Fruit fly (Drosophila melanogaster) ovary, adult (tissue): ENCODE results near the gene Hakai.
A peak's percentile ranks its signal among the peaks of the same experiment; 100 is the strongest.

Experiments
- CG17801 ChIP-seq: fragments of 200-800 bp; optimal IDR thresholded peaks from 2 replicates; lab custom pipeline; 2019; ENCODE audit warnings: missing biosample characterization, mild to moderate bottlenecking, missing genetic modification characterization, moderate library complexity; ENCODE audit not compliant: partially characterized antibody

Gene Hakai

dm6 chr2L:19540307-19540706, 42.0 kb downstream of the Hakai start, which contains the start of gene CG13081:
Gene CG13081, plus strand, starts transcription at chr2L:19540607.
- no peak for TF ChIP-seq CG17801 (GFP tag; lab: Kevin White, UChicago)

- no peak for TF ChIP-seq CG17801 (GFP tag; lab: Kevin White, UChicago)
These were observed 44.4 kb downstream of the Hakai start, which contains the start of gene CG13082 for dm6 chr2L:19537779-19538456. Gene CG13082, plus strand, starts transcription at chr2L:19538425.

dm6 chr2L:19535234-19535633, 47.0 kb downstream of the Hakai start, which contains the start of gene CG31697:
Gene CG31697, plus strand, starts transcription at chr2L:19535448.
- TF ChIP-seq CG17801 (GFP tag; lab: Kevin White, UChicago): no peak

DNA sequence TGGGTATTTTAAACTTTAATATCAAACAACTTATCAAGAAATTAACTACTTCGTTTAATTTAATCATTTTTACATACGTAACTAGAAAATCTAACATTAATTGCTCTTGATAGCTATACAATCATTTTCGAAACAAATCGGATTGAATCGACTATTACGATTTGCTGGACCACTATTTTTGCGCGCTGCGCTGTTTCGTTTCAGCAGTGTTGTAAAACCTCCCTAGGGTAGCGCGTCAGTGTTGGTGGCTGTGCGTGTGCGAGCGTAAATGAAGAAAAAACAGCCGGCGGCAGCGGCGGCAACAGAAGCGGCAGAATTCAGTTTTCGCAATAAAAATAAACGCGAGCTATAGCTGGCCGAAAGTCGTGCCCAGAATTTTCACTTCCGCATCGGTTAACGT, 49.0 kb downstream of the Hakai start, which contains the start of gene CG33116:
Gene CG33116 (plus strand): TSS at position 233 of the 400 bp plus-strand sequence.
- peak; percentile 80 for TF ChIP-seq CG17801 (GFP tag; lab: Kevin White, UChicago)
